Worm (Caenorhabditis elegans): Measurements from ENCODE around the gene R04B5.7.

The R04B5.7 gene

DNA sequence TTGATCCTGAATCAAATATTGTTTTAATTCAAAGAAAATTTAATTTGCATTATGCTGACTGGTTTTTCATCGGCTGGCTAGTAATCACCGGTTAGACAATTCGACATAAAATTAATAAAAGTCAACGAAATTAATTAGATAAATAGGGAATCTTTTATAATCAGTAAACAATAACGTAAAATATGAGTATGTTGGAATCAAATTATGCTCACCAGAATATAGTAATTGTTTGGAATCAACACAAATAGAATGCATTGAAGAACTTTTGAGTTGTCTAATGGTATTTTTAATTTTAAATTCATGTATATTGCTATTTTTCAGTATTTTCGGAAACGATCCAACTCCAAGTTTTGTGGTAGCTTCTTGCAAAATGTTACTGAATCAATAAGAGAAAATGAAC lies 15.1 kb upstream of the R04B5.7 start, which contains the start of gene C08B6.2:
TSS of gene C08B6.2 (plus strand) at position 301 of the 400 bp plus-strand sequence.
- TF ChIP-seq nhr-232 (tag; optimal IDR thresholded peaks at IDR 0.05) = no peak
- no peak for TF ChIP-seq ceh-14 (tag; optimal IDR thresholded peaks at IDR 0.05)
- no peak for TF ChIP-seq che-1 (tag; optimal IDR thresholded peaks at IDR 0.05)
- no peak for TF ChIP-seq C38D4.7 (GFP tag; optimal IDR thresholded peaks at IDR 0.05)
- no peak for TF ChIP-seq ceh-31 (tag; optimal IDR thresholded peaks at IDR 0.05)
- TF ChIP-seq ref-2 (tag; optimal IDR thresholded peaks at IDR 0.05) = no peak
- TF ChIP-seq ama-1 (optimal IDR thresholded peaks at IDR 0.05) = no peak
- no peak for TF ChIP-seq pha-2 (tag; optimal IDR thresholded peaks at IDR 0.05)
- no peak for TF ChIP-seq unc-86 (tag; optimal IDR thresholded peaks at IDR 0.05)
- TF ChIP-seq sox-2 (GFP tag; IDR thresholded peaks at IDR 0.05) = no peak

DNA sequence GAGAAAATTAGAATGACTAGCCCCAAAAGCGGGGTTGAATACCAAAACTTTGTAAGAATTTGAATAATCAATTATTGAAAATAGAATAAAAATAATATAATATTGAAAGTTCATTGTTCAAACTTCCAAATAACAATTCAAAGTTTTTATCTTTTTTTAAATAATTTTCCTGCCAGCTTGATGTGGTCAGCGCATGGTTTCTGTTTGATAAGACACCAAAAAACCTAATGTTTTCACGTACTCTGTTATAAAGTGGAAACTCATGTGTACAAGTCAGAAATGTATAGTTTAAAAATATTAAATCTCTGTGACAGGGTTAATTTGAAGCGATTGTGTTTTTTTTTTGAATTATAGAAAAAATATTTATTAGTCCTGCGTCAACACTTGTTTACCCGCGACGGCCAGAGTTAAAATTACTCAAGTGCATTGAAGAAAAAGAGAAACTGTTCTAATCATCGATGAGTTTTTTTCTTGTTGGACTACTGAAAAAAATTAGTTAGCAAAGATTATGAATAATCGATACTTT lies 14.5 kb upstream of the R04B5.7 start, which contains the start of gene ugt-17:
TSS of gene ugt-17 (minus strand) at position 180 of the 526 bp plus-strand sequence.
- TF ChIP-seq pros-1 (tag; optimal IDR thresholded peaks at IDR 0.05) = no peak

DNA sequence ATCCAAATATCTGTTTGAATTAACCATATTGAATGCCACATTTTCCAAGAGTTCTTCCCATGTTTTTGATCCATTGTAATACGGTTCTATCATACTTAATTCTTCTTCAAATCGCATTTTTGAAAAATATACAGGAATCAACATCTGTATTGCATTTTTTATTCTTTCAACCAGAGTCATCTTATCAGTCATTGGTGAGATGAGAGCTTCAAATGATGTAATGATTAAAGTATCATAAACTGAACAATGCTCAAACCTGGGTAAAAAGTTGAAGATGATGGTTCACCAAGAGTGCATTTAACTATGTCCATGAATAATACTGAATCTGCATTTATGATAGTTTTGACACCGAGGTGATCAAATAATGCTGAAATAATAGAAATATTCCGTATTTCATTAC lies 13.4 kb upstream of the R04B5.7 start:
- TF ChIP-seq lin-11 (tag; optimal IDR thresholded peaks at IDR 0.05) (no peak), elt-4 (tag; optimal IDR thresholded peaks at IDR 0.05) (no peak), sox-2 (GFP tag; IDR thresholded peaks at IDR 0.05) (no peak), nhr-11 (tag; optimal IDR thresholded peaks at IDR 0.05) (no peak), zip-5 (tag; optimal IDR thresholded peaks at IDR 0.05) (no peak)

DNA sequence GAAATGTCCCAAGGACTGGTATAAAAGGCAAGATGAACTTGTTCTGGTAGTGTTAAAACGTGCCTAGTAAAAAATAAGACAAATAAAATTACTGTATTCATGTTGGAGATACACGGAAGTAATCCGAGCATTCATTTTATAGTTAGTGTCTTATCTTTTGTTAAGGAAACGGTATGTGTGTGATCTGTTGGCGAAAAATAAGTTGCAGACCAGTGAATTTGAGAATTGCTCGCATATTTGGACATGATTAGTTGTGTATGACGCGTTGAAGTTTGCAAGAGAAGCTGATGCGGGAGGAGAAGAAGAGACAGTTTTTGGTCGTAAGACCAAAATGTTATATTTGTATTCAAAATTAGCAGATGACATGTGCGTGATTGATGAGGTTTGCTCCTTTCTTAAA lies 11.6 kb upstream of the R04B5.7 start, which contains the start of gene C08B6.14:
TSS of gene C08B6.14 (minus strand) at position 101 of the 400 bp plus-strand sequence.
- TF ChIP-seq T23F11.4 (GFP tag; optimal IDR thresholded peaks at IDR 0.05) (no peak), sox-4 (tag; optimal IDR thresholded peaks at IDR 0.05) (no peak), ceh-19 (GFP tag; optimal IDR thresholded peaks at IDR 0.05) (no peak), ceh-2 (tag; optimal IDR thresholded peaks at IDR 0.05) (no peak), tbx-7 (tag; optimal IDR thresholded peaks at IDR 0.05) (no peak), sdc-2 (tag; optimal IDR thresholded peaks at IDR 0.05) (no peak), elt-2 (tag; optimal IDR thresholded peaks at IDR 0.05) (no peak), F13H6.1 (tag; optimal IDR thresholded peaks at IDR 0.05) (no peak), ceh-9 (tag; optimal IDR thresholded peaks at IDR 0.05) (no peak), elt-4 (tag; optimal IDR thresholded peaks at IDR 0.05) (no peak), ceh-45 (GFP tag; IDR thresholded peaks at IDR 0.05) (no peak), pag-3 (tag; optimal IDR thresholded peaks at IDR 0.05; ENCODE audit: borderline replicate concordance) (no peak), rnt-1 (tag; optimal IDR thresholded peaks at IDR 0.05) (no peak), hlh-30 (tag; optimal IDR thresholded peaks at IDR 0.05; ENCODE audit: insufficient read depth) (no peak), hlh-6 (tag; optimal IDR thresholded peaks at IDR 0.05) (no peak), nhr-11 (tag; optimal IDR thresholded peaks at IDR 0.05) (no peak)

DNA sequence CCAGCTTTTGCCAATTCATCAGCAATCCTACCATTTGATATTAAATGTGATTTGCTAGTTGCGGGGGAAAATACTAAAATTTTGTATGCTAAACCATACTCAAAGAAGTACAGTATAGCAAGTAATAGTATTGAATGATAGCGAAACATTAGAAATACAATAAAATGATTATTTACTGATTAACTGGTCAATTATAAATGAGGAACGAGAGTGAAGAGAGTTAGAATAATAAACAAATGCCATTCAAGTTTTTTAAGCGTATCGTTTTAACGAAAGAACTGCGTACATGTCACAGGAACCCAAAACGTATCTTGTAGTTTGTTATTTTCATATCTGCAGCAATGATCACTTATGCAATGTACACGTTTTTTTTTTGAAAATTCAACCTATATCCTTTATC lies 8.1 kb upstream of the R04B5.7 start, which contains the start of gene ugt-47:
TSS of gene ugt-47 (minus strand) at position 169 of the 400 bp plus-strand sequence.
- TF ChIP-seq T23F11.4 (GFP tag; optimal IDR thresholded peaks at IDR 0.05) (no peak), C38D4.7 (GFP tag; optimal IDR thresholded peaks at IDR 0.05) (no peak), ama-1 (optimal IDR thresholded peaks at IDR 0.05) (no peak), ceh-22 (tag; optimal IDR thresholded peaks at IDR 0.05) (no peak), Y22D7AL.16 (tag; optimal IDR thresholded peaks at IDR 0.05) (no peak), ets-4 (tag; optimal IDR thresholded peaks at IDR 0.05) (no peak)

DNA sequence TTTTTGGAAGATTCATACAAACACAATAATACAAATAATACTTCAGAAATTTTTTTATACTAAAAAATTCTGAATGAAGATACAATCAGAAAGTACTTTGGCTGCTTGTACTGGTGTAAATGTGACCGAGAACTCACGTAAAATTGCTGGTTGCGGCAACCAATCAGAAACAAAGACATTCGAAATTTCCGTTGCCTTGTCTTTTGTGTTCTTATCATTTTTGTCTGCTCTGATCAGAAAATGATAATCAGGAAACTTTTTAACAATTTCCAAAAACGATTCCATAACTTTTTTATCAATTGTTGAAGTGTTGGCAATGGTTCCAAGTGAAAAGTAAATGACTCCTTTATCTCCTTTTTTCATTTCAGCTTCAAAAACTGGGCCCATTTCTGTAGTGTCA lies 6.6 kb upstream of the R04B5.7 start:
- TF ChIP-seq unc-55 (GFP tag; optimal IDR thresholded peaks at IDR 0.05) = no peak
- TF ChIP-seq T23F11.4 (GFP tag; optimal IDR thresholded peaks at IDR 0.05) = no peak
- TF ChIP-seq ztf-16 (tag; optimal IDR thresholded peaks at IDR 0.05) = no peak
- no peak for TF ChIP-seq rnt-1 (tag; optimal IDR thresholded peaks at IDR 0.05)
- TF ChIP-seq ceh-48 (tag; optimal IDR thresholded peaks at IDR 0.05) = no peak
- peak; percentile 17 for TF ChIP-seq elt-2 (tag; optimal IDR thresholded peaks at IDR 0.05)

All from whole organism, late embryonic.